Fruit fly (Drosophila melanogaster) whole organism, pupa: ENCODE results near the gene CG34178.

Source experiments
- CG13204 ChIP-seq: fragments of 200-800 bp; sonication (Bioruptor generic); optimal IDR thresholded peaks from 2 replicates; lab custom pipeline; 2018; ENCODE audit warnings: missing biosample characterization, mild to moderate bottlenecking, missing genetic modification characterization, moderate library complexity
- CG14655 ChIP-seq: fragments of 200-800 bp; sonication (Bioruptor generic); optimal IDR thresholded peaks from 3 replicates; lab custom pipeline; 2017; ENCODE audit warnings: mild to moderate bottlenecking, missing biosample characterization, missing genetic modification reagents, missing genetic modification characterization
- CG32121 ChIP-seq: fragments of 200-800 bp; sonication (Bioruptor generic); IDR thresholded peaks from 2 replicates; pipeline ENCODE4 v1.3.6; 2022; ENCODE audit warnings: missing biosample characterization, missing genetic modification characterization
- CG34367 ChIP-seq: fragments of 200-800 bp; sonication (Bioruptor generic); optimal IDR thresholded peaks from 2 replicates; lab custom pipeline; 2018; ENCODE audit warnings: missing biosample characterization, mild to moderate bottlenecking, missing genetic modification characterization
- CG8301 ChIP-seq: fragments of 200-800 bp; sonication (Bioruptor generic); optimal IDR thresholded peaks from 2 replicates; lab custom pipeline; 2018; ENCODE audit warnings: missing biosample characterization, mild to moderate bottlenecking, missing genetic modification characterization
- CG9948 ChIP-seq: fragments of 200-800 bp; sonication (Bioruptor generic); optimal IDR thresholded peaks from 2 replicates; lab custom pipeline; 2018; ENCODE audit warnings: missing biosample characterization, mild to moderate bottlenecking, missing genetic modification characterization, moderate library complexity
- Ets98B ChIP-seq: fragments of 200-800 bp; sonication (Bioruptor generic); IDR thresholded peaks from 2 replicates; pipeline ENCODE4 v1.3.6; 2022; ENCODE audit warnings: missing biosample characterization, missing genetic modification characterization
- Snoo ChIP-seq: fragments of 200-800 bp; sonication (Bioruptor generic); optimal IDR thresholded peaks from 3 replicates; lab custom pipeline; 2017; ENCODE audit warnings: missing biosample characterization, mild to moderate bottlenecking, missing genetic modification characterization, inconsistent platforms
- fd96Ca ChIP-seq: fragments of 200-800 bp; sonication (Bioruptor generic); IDR thresholded peaks from 3 replicates; pipeline ENCODE4 v1.3.6; 2022; ENCODE audit warnings: missing biosample characterization, missing genetic modification characterization
- gl ChIP-seq: fragments of 200-800 bp; sonication (Bioruptor generic); optimal IDR thresholded peaks from 2 replicates; lab custom pipeline; 2018; ENCODE audit warnings: missing biosample characterization, mild to moderate bottlenecking, missing genetic modification characterization

- TF ChIP-seq CG34367 = no peak
- TF ChIP-seq CG32121 (GFP tag; lab: Robert Waterston, UW) = no peak
- no peak for TF ChIP-seq CG8301 (tag; lab: Kevin White, UChicago)
- no peak for TF ChIP-seq CG14655 (GFP tag; lab: Kevin White, UChicago)
- TF ChIP-seq CG13204 = no peak
- no peak for TF ChIP-seq CG9948 (tag; lab: Kevin White, UChicago)
- no peak for TF ChIP-seq Ets98B (GFP tag; lab: Robert Waterston, UW)
- no peak for TF ChIP-seq fd96Ca
- TF ChIP-seq Snoo (tag; lab: Kevin White, UChicago) = no peak
- TF ChIP-seq gl (tag; lab: Kevin White, UChicago) = no peak
Observed at dm6 chr2L:4477978-4478377, 44.3 kb downstream of the CG34178 start.
